Worm (Caenorhabditis elegans): Measurements from ENCODE around the gene vps-39.
A peak's percentile ranks its signal among the peaks of the same experiment; 100 is the strongest.

vps-39 gene

DNA sequence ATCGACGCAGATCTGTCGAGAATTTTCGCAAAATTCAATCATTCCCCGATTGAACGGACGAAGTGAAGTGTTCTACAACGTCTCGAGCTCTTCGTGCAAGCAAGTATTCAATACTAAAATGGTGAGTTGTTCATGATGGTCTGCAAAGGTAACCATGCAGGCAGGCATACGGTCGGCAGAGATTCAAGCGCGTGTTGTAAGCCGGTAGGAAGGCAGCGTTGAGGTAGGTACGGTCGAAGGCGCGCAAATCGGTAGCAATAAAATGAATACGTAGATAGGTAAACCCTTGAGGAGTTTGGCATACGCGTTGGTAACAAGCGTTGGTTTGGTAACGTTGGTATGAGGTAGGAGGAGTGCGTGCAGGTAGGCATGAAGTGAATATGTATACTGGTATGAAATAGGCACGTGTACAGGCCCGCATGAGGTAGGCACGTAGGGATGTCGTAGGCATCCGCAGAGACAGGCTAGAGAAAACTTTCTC is 29.7 kb upstream of the vps-39 start, which contains the start of gene D1086.17:
Gene D1086.17, plus strand, starts transcription at position 51 of the 481 bp plus-strand sequence.
- TF ChIP-seq aha-1 (tag) (peak; percentile 92), pqm-1 (tag; optimal IDR thresholded peaks at IDR 0.05) (no peak)

DNA sequence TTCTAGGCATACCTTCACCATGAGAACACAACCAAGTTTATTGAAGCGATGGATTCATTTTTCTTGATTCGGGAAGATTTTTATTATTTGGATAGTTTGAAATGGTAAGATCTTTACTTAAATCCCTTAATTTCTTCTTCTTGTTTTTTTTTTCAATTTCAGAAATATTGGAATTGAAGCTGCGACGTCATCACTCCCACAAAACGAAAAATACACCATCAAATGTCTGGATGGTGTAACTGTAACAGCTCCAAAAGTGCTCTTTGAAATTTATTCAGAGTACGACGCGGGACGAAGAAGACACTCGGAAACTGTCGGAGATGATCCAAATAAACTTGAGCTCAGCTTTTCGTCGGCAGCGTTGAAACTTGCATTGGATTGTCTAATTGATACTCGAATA is 26.2 kb upstream of the vps-39 start, which contains the start of gene D1086.21:
Gene D1086.21, plus strand, starts transcription at position 301 of the 400 bp plus-strand sequence.
- TF ChIP-seq lsy-2 (tag; optimal IDR thresholded peaks at IDR 0.05) (no peak), php-3 (GFP tag; IDR thresholded peaks at IDR 0.05) (no peak), nhr-48 (tag; optimal IDR thresholded peaks at IDR 0.05) (no peak), nhr-42 (GFP tag; IDR thresholded peaks at IDR 0.05) (no peak), ama-1 (optimal IDR thresholded peaks at IDR 0.05) (no peak), hif-1 (tag; optimal IDR thresholded peaks at IDR 0.05) (no peak), pha-4 (GFP tag; IDR thresholded peaks at IDR 0.05) (no peak), pha-4 (tag; optimal IDR thresholded peaks at IDR 0.05) (no peak), nhr-6 (tag; optimal IDR thresholded peaks at IDR 0.05) (no peak), ceh-44 (GFP tag; IDR thresholded peaks at IDR 0.05) (no peak)

DNA sequence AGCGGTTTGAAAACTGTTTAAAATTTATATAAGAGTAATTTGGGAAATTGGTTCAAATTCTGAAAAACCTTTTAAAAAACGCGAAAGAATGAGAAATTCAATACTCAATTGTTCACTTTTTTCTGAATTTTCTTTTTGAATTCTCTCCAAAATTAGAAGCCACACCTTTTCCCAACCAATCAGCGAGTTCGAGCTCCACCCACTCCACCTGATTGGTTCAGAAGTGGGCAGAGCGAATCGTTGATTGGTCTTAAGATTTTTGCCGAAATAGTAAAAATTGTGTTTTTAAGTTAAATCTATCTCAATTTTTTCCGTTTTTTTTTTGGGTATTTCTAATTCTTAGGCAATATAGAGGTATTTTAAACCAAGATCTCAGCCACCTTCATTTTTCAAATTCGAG is 25.8 kb upstream of the vps-39 start:
- TF ChIP-seq arid-1 (GFP tag; conservative IDR thresholded peaks at IDR 0.05) (no peak), hlh-30 (tag; optimal IDR thresholded peaks at IDR 0.05; ENCODE audit: insufficient read depth) (no peak), ceh-44 (GFP tag; IDR thresholded peaks at IDR 0.05) (no peak), egl-27 (tag; optimal IDR thresholded peaks at IDR 0.05) (no peak), ces-1 (GFP tag; optimal IDR thresholded peaks at IDR 0.05) (no peak), lin-38 (GFP tag; IDR thresholded peaks at IDR 0.05) (no peak), snpc-1.2 (GFP tag; IDR thresholded peaks at IDR 0.05) (no peak), daf-8 (GFP tag; IDR thresholded peaks at IDR 0.05) (no peak)

DNA sequence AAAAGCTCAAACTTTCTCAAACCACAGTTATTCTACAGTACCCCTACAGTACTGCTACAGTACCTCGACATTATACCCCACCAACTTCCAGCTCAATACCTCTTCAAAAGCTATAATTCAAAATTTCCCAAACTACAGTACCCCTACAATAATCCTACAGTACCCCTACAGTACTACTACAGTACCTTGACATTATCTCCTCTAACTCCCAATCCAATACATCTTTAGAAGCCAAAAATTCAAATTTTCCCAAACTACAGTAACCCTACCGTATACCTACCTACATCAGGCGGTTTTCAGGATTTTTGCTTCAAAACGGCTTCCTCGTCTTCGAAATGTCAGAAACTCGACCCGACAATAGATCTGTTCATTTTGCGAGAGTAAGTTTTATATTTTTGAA is 19.4 kb upstream of the vps-39 start, which contains the start of gene F58D12.3:
Gene F58D12.3, plus strand, starts transcription at position 301 of the 400 bp plus-strand sequence.
- TF ChIP-seq nhr-48 (tag; optimal IDR thresholded peaks at IDR 0.05) = no peak
- TF ChIP-seq unc-62 (GFP tag; optimal IDR thresholded peaks at IDR 0.05 in 1 of 2) = peak in 1 of 2 experiments; percentile 32
- TF ChIP-seq unc-62 (tag; optimal IDR thresholded peaks at IDR 0.05) = no peak
- TF ChIP-seq zag-1 (tag; optimal IDR thresholded peaks at IDR 0.05) = no peak
- TF ChIP-seq daf-12 (tag; optimal IDR thresholded peaks at IDR 0.05) = no peak
- TF ChIP-seq pha-4 (GFP tag; IDR thresholded peaks at IDR 0.05) = no peak
- no peak for TF ChIP-seq pha-4 (tag; optimal IDR thresholded peaks at IDR 0.05)

DNA sequence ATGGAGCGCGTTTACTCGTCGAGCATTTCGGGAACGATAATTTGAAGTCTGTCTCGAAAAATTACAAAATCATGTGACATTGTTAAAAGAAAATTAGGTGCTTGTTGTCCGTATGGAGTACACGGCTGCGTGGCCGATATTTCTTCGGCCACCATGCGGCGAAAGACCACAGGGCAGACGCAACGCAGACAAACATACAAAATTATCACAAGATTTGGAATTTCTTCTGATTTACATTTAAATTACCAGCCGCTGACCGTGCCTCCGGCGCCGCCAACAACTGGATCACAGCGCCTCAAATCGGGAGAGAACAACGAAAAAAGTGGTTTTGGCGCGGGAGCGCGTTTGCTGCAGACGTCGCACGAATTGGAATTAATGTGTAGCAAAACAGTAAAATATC is 16.9 kb upstream of the vps-39 start:
- TF ChIP-seq cey-2 (tag; optimal IDR thresholded peaks at IDR 0.05; ENCODE audit: borderline replicate concordance, insufficient read depth) (peak; percentile 1), nhr-10 (tag; optimal IDR thresholded peaks at IDR 0.05) (peak; percentile 35), T20F7.1 (GFP tag; optimal IDR thresholded peaks at IDR 0.05) (peak; percentile 89), daf-8 (GFP tag; IDR thresholded peaks at IDR 0.05) (0 out of 2 replicates have a peak, but pooled peaks have one; percentile 28), dmd-6 (GFP tag; IDR thresholded peaks at IDR 0.05) (peak; percentile 99), hlh-30 (tag; optimal IDR thresholded peaks at IDR 0.05; ENCODE audit: insufficient read depth) (peak; percentile 98), ceh-20 (GFP tag; IDR thresholded peaks at IDR 0.05) (peak; percentile 98), skn-1 (tag; optimal IDR thresholded peaks at IDR 0.05) (peak; percentile 51), mxl-3 (GFP tag; optimal IDR thresholded peaks at IDR 0.05) (peak; percentile 85), D1046.2 (GFP tag; IDR thresholded peaks at IDR 0.05) (peak; percentile 96), rbr-2 (tag; optimal IDR thresholded peaks at IDR 0.05) (peak; percentile 92), tra-1 (GFP tag; IDR thresholded peaks at IDR 0.05) (peak; percentile 98), ces-1 (GFP tag; optimal IDR thresholded peaks at IDR 0.05) (peak; percentile 69), Y105C5A.15 (GFP tag; IDR thresholded peaks at IDR 0.05) (peak; percentile 89; the same call in 1 of the 2 replicates), php-3 (GFP tag; IDR thresholded peaks at IDR 0.05) (peak; percentile 97), mdl-1 (tag; optimal IDR thresholded peaks at IDR 0.05) (peak in 1 of 2 experiments; percentile 40), mes-2 (tag; optimal IDR thresholded peaks at IDR 0.05; ENCODE audit: poor library complexity, severe bottlenecking) (peak; percentile 100), ceh-44 (GFP tag; IDR thresholded peaks at IDR 0.05) (peak; percentile 96), spr-1 (tag; optimal IDR thresholded peaks at IDR 0.05) (peak; percentile 84), T26A8.4 (GFP tag; IDR thresholded peaks at IDR 0.05) (peak; percentile 97), nhr-42 (GFP tag; IDR thresholded peaks at IDR 0.05) (peak; percentile 97), dmd-9 (GFP tag; IDR thresholded peaks at IDR 0.05) (peak; percentile 99), mdt-29 (GFP tag; IDR thresholded peaks at IDR 0.05) (peak; percentile 94), madf-9 (GFP tag; conservative IDR thresholded peaks at IDR 0.05) (peak; percentile 97), zip-2 (tag; optimal IDR thresholded peaks at IDR 0.05) (peak; percentile 69), saeg-2 (GFP tag; IDR thresholded peaks at IDR 0.05) (peak; percentile 95)

Data from whole organism, L4 larva.